Worm (Caenorhabditis elegans) whole organism, late embryonic: ENCODE measurements around the gene F52G3.1.

Experiments
- F13H6.1 ChIP-seq: sonication (generic microtip); optimal IDR thresholded peaks from 2 replicates; lab custom pipeline; 2016; ENCODE audit warnings: missing genetic modification characterization, missing compliant biosample characterization
- Y22D7AL.16 ChIP-seq: sonication (generic microtip); optimal IDR thresholded peaks from 2 replicates; lab custom pipeline; 2016; ENCODE audit warnings: missing genetic modification characterization, missing compliant biosample characterization
- ahr-1 ChIP-seq: sonication (generic microtip); optimal IDR thresholded peaks from 2 replicates; lab custom pipeline; 2016; ENCODE audit warnings: missing genetic modification characterization, missing compliant biosample characterization
- ama-1 ChIP-seq: fragments of 150-350 bp; optimal IDR thresholded peaks from 2 replicates; lab custom pipeline; 2014
- ceh-19 ChIP-seq: fragments of 200-800 bp; sonication (Bioruptor generic); optimal IDR thresholded peaks from 2 replicates; lab custom pipeline; 2018; ENCODE audit warnings: mild to moderate bottlenecking, missing genetic modification characterization, missing compliant biosample characterization
- ceh-2 ChIP-seq: sonication (generic microtip); optimal IDR thresholded peaks from 2 replicates; lab custom pipeline; 2016; ENCODE audit warnings: missing genotype, missing genetic modification characterization, missing compliant biosample characterization
- ceh-24 ChIP-seq: sonication (generic microtip); optimal IDR thresholded peaks from 2 replicates; lab custom pipeline; 2016; ENCODE audit warnings: mild to moderate bottlenecking, missing genetic modification characterization, missing compliant biosample characterization
- ceh-30 ChIP-seq: fragments of 150-350 bp; optimal IDR thresholded peaks from 2 replicates; lab custom pipeline; 2014; ENCODE audit warnings: missing biosample characterization, missing genetic modification characterization
- ceh-45 ChIP-seq: fragments of 200-800 bp; sonication (Bioruptor generic); IDR thresholded peaks from 2 replicates; pipeline ENCODE4 v1.3.6; 2022; ENCODE audit warnings: missing genetic modification reagents, missing genetic modification characterization, missing compliant biosample characterization
- ceh-6 ChIP-seq: fragments of 200-800 bp; sonication (Bioruptor generic); optimal IDR thresholded peaks from 2 replicates; lab custom pipeline; 2018; ENCODE audit warnings: mild to moderate bottlenecking, missing genetic modification characterization, missing compliant biosample characterization
- dmd-4 ChIP-seq: sonication (generic microtip); optimal IDR thresholded peaks from 2 replicates; lab custom pipeline; 2016; ENCODE audit warnings: borderline replicate concordance, missing genetic modification characterization, missing compliant biosample characterization
- dve-1 ChIP-seq: sonication (generic microtip); optimal IDR thresholded peaks from 2 replicates; lab custom pipeline; 2017; ENCODE audit warnings: antibody characterized with exemption, mild to moderate bottlenecking, missing genetic modification characterization, missing compliant biosample characterization
- ets-4 ChIP-seq: sonication (generic microtip); optimal IDR thresholded peaks from 2 replicates; lab custom pipeline; 2016; ENCODE audit warnings: missing genetic modification characterization, missing compliant biosample characterization
- hlh-6 ChIP-seq: sonication (generic microtip); optimal IDR thresholded peaks from 2 replicates; lab custom pipeline; 2016; ENCODE audit warnings: missing genotype, missing genetic modification characterization, missing compliant biosample characterization
- hlh-8 ChIP-seq: sonication (generic microtip); optimal IDR thresholded peaks from 2 replicates; lab custom pipeline; 2016; ENCODE audit warnings: missing genotype, missing genetic modification characterization, missing compliant biosample characterization
- lin-11 ChIP-seq: fragments of 200-800 bp; sonication (Bioruptor generic); optimal IDR thresholded peaks from 2 replicates; lab custom pipeline; 2018; ENCODE audit warnings: mild to moderate bottlenecking, missing genetic modification characterization, missing compliant biosample characterization
- madf-2 ChIP-seq: sonication (generic microtip); optimal IDR thresholded peaks from 2 replicates; lab custom pipeline; 2017; ENCODE audit warnings: missing genetic modification characterization, missing compliant biosample characterization
- nhr-11 ChIP-seq: fragments of 150-350 bp; optimal IDR thresholded peaks from 2 replicates; lab custom pipeline; 2014; ENCODE audit warnings: missing biosample characterization, missing genetic modification characterization
- nhr-232 ChIP-seq: sonication (generic microtip); optimal IDR thresholded peaks from 2 replicates; lab custom pipeline; 2016; ENCODE audit warnings: missing genetic modification characterization, missing compliant biosample characterization
- npax-4 ChIP-seq: sonication (generic microtip); optimal IDR thresholded peaks from 2 replicates; lab custom pipeline; 2016; ENCODE audit warnings: missing genetic modification characterization, missing compliant biosample characterization
- odd-2 ChIP-seq: sonication (generic microtip); optimal IDR thresholded peaks from 2 replicates; lab custom pipeline; 2017; ENCODE audit warnings: antibody characterized with exemption, mild to moderate bottlenecking, missing genetic modification characterization, missing compliant biosample characterization
- pag-3 ChIP-seq: sonication (generic microtip); optimal IDR thresholded peaks from 2 replicates; lab custom pipeline; 2016; ENCODE audit warnings: missing compliant biosample characterization, missing genetic modification characterization, borderline replicate concordance
- pat-9 ChIP-seq: fragments of 200-800 bp; sonication (Bioruptor generic); optimal IDR thresholded peaks from 2 replicates; lab custom pipeline; 2018; ENCODE audit warnings: mild to moderate bottlenecking, missing genetic modification characterization, moderate library complexity, missing compliant biosample characterization
- pax-1 ChIP-seq: fragments of 150-350 bp; optimal IDR thresholded peaks from 2 replicates; lab custom pipeline; 2014; ENCODE audit warnings: missing biosample characterization, missing genetic modification characterization
- pha-2 ChIP-seq: sonication (generic microtip); optimal IDR thresholded peaks from 2 replicates; lab custom pipeline; 2017; ENCODE audit warnings: mild to moderate bottlenecking, missing genetic modification characterization, missing compliant biosample characterization
- pqm-1 ChIP-seq: sonication (generic microtip); optimal IDR thresholded peaks from 2 replicates; lab custom pipeline; 2016; ENCODE audit warnings: missing genetic modification characterization, missing compliant biosample characterization
- sdc-2 ChIP-seq: sonication (generic microtip); optimal IDR thresholded peaks from 2 replicates; lab custom pipeline; 2016; ENCODE audit warnings: missing genotype, missing genetic modification characterization, missing compliant biosample characterization
- sox-4 ChIP-seq: sonication (generic microtip); optimal IDR thresholded peaks from 2 replicates; lab custom pipeline; 2017; ENCODE audit warnings: mild to moderate bottlenecking, missing genetic modification characterization, inconsistent platforms, missing compliant biosample characterization
- syd-9 ChIP-seq: sonication (generic microtip); optimal IDR thresholded peaks from 2 replicates; lab custom pipeline; 2016; ENCODE audit warnings: mild to moderate bottlenecking, missing genetic modification characterization, moderate library complexity, missing compliant biosample characterization
- ttx-3 ChIP-seq: sonication (generic microtip); optimal IDR thresholded peaks from 2 replicates; lab custom pipeline; 2016; ENCODE audit warnings: missing genetic modification reagents, missing genetic modification characterization, missing compliant biosample characterization
- unc-3 ChIP-seq, 2 experiments: fragments of 200-800 bp in 1 of 2; sonication (Bioruptor generic) in 1 of 2; sonication (generic microtip) in 1 of 2; conservative IDR thresholded peaks in 1 of 2; optimal IDR thresholded peaks in 1 of 2; 2 replicates each; pipeline versions ENCODE4 v1.3.6 to Lab custom; 2016 to 2022; ENCODE audit warnings: missing compliant biosample characterization in 2 of 2, missing genetic modification characterization in 2 of 2, missing genetic modification reagents in 1 of 2
- unc-42 ChIP-seq: sonication (generic microtip); optimal IDR thresholded peaks from 2 replicates; lab custom pipeline; 2016; ENCODE audit warnings: missing genotype, missing genetic modification characterization, missing compliant biosample characterization
- unc-55 ChIP-seq: sonication (generic microtip); optimal IDR thresholded peaks from 2 replicates; lab custom pipeline; 2017; ENCODE audit warnings: missing biosample characterization, missing genetic modification reagents, missing genetic modification characterization

F52G3.1 gene

ce11 chrX:16929560-16930332 lies 33.9 kb upstream of the F52G3.1 start (continued):
- TF ChIP-seq lin-11 (tag; lab: Kevin White, UChicago) (peak; percentile 28), Y22D7AL.16 (tag; lab: Kevin White, UChicago) (peak; percentile 47), pqm-1 (tag; lab: Kevin White, UChicago) (peak; percentile 92), hlh-8 (tag; lab: Kevin White, UChicago) (peak; percentile 85), ceh-6 (GFP tag; lab: Kevin White, UChicago) (no peak), ceh-19 (GFP tag; lab: Kevin White, UChicago) (peak; percentile 81), dmd-4 (tag; lab: Kevin White, UChicago) (peak; percentile 76), syd-9 (peak; percentile 90), ttx-3 (tag; lab: Kevin White, UChicago) (peak; percentile 44), npax-4 (no peak), unc-3 (GFP tag; conservative IDR thresholded peaks at IDR 0.05; lab: Robert Waterston, UW) (no peak; the same call in 1 of the 2 replicates), unc-3 (tag; optimal IDR thresholded peaks at IDR 0.05; lab: Kevin White, UChicago) (peak; percentile 75), ceh-2 (peak; percentile 77), ama-1 (lab: Kevin White, UChicago) (peak; percentile 98), odd-2 (tag; lab: Kevin White, UChicago) (no peak), dve-1 (tag; lab: Kevin White, UChicago) (peak; percentile 86), unc-55 (GFP tag; lab: Kevin White, UChicago) (peak; percentile 98), unc-42 (peak; percentile 95), nhr-232 (no peak)

- TF ChIP-seq sox-4 (tag; lab: Kevin White, UChicago) (no peak), madf-2 (tag; lab: Kevin White, UChicago) (no peak), unc-55 (GFP tag; lab: Kevin White, UChicago) (no peak), sdc-2 (tag; lab: Kevin White, UChicago) (no peak), ets-4 (tag; lab: Kevin White, UChicago) (no peak), pax-1 (tag; lab: Kevin White, UChicago) (no peak), ceh-6 (GFP tag; lab: Kevin White, UChicago) (no peak), ceh-2 (no peak)
Observed at ce11 chrX:16930333-16930621, 33.4 kb upstream of the F52G3.1 start.

ce11 chrX:16930663-16931097 lies 33.0 kb upstream of the F52G3.1 start:
- TF ChIP-seq ceh-30 (tag; lab: Kevin White, UChicago) (peak; percentile 9), pha-2 (tag; lab: Kevin White, UChicago) (no peak), unc-3 (GFP tag; conservative IDR thresholded peaks at IDR 0.05; lab: Robert Waterston, UW) (no peak), unc-3 (tag; optimal IDR thresholded peaks at IDR 0.05; lab: Kevin White, UChicago) (no peak), ceh-45 (0 out of 2 replicates have a peak, but pooled peaks have one; percentile 47), ahr-1 (tag; lab: Kevin White, UChicago) (peak; percentile 34), dve-1 (tag; lab: Kevin White, UChicago) (no peak), npax-4 (no peak), pag-3 (tag; lab: Kevin White, UChicago) (no peak), pat-9 (tag; lab: Kevin White, UChicago) (no peak), ama-1 (lab: Kevin White, UChicago) (peak; percentile 80), ceh-24 (tag; lab: Kevin White, UChicago) (no peak)

ce11 chrX:16931255-16932023 lies 32.2 kb upstream of the F52G3.1 start:
- TF ChIP-seq ceh-30 (tag; lab: Kevin White, UChicago) (peak; percentile 25), ceh-24 (tag; lab: Kevin White, UChicago) (no peak), ama-1 (lab: Kevin White, UChicago) (peak; percentile 87), dve-1 (tag; lab: Kevin White, UChicago) (peak; percentile 34), nhr-11 (tag; lab: Kevin White, UChicago) (peak; percentile 29), F13H6.1 (tag; lab: Kevin White, UChicago) (peak; percentile 17), hlh-6 (tag; lab: Kevin White, UChicago) (no peak), hlh-8 (tag; lab: Kevin White, UChicago) (no peak)
